Worm (Caenorhabditis elegans) whole organism, L4/young adult: ENCODE results near the gene fkb-1.

Source experiments
- W03F9.2 ChIP-seq: fragments of 150-350 bp; optimal IDR thresholded peaks from 2 replicates; lab custom pipeline; 2014; ENCODE audit warnings: missing biosample characterization, missing genetic modification characterization
- dao-5 ChIP-seq: sonication (generic microtip); optimal IDR thresholded peaks from 2 replicates; lab custom pipeline; 2016; ENCODE audit warnings: missing genotype, missing genetic modification characterization, moderate library complexity, missing compliant biosample characterization
- him-1 ChIP-seq: sonication (generic microtip); optimal IDR thresholded peaks from 2 replicates; lab custom pipeline; 2016; ENCODE audit warnings: missing genotype, missing genetic modification reagents, missing genetic modification characterization, missing compliant biosample characterization

DNA sequence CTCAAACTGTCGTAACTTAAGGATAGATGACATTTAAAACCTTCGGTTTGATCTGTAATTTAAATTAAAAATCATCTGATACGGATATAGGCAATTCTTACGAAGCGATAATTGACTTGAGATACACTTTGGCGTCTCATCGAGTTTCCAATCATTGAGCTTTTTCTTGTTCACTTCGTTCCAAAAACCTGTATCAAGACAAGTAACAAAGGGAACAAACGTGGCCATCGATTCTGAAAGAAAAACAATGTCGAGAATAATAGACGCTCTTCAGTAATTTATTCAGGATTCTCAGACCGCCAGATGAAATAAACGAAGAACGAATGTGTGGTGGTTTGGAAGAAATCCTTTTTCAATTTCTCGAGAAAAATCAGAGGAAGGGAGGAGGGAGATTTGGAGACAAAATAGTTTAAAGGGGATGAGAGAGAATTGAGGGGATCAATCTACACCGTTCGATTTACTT is 44.5 kb downstream of the fkb-1 start, which contains the start of gene atg-7:
- TF ChIP-seq him-1 (tag; lab: Kevin White, UChicago) (no peak), W03F9.2 (tag; lab: Kevin White, UChicago) (no peak), dao-5 (tag; lab: Kevin White, UChicago) (no peak)
